Worm (Caenorhabditis elegans) whole organism, L3 larva: ENCODE data around the gene C04E7.5.

ENCODE experiments used
- R02D3.7 ChIP-seq: fragments of 150-350 bp; optimal IDR thresholded peaks from 2 replicates; lab custom pipeline; 2014; ENCODE audit warnings: missing biosample characterization, missing genetic modification characterization
- ZK546.5 ChIP-seq: sonication (generic microtip); optimal IDR thresholded peaks from 2 replicates; lab custom pipeline; 2017; ENCODE audit warnings: missing biosample characterization, missing genetic modification characterization
- ceh-28 ChIP-seq: fragments of 150-350 bp; optimal IDR thresholded peaks from 2 replicates; lab custom pipeline; 2014; ENCODE audit warnings: missing biosample characterization, missing genetic modification reagents, missing genetic modification characterization
- ceh-82 ChIP-seq: fragments of 150-350 bp; optimal IDR thresholded peaks from 2 replicates; lab custom pipeline; 2014; ENCODE audit warnings: missing biosample characterization, missing genetic modification characterization
- egl-5 ChIP-seq: fragments of 150-350 bp; optimal IDR thresholded peaks from 2 replicates; lab custom pipeline; 2017; ENCODE audit warnings: missing biosample characterization, missing genetic modification reagents, missing genetic modification characterization, inconsistent platforms
- elt-1 ChIP-seq: fragments of 150-350 bp; optimal IDR thresholded peaks from 2 replicates; lab custom pipeline; 2014; ENCODE audit warnings: missing biosample characterization, missing genetic modification characterization
- elt-2 ChIP-seq: sonication (generic microtip); optimal IDR thresholded peaks from 2 replicates; lab custom pipeline; 2016; ENCODE audit warnings: missing genetic modification reagents, mild to moderate bottlenecking, missing genetic modification characterization, missing compliant biosample characterization
- elt-3 ChIP-seq, 3 experiments: fragments of 150-350 bp in 1 of 3; sonication (generic microtip) in 2 of 3; optimal IDR thresholded peaks; 2 replicates in 2 of 3; 4 replicates in 1 of 3; lab custom pipeline; 2014 to 2017; ENCODE audit warnings: missing biosample characterization in 3 of 3, missing genetic modification characterization in 3 of 3
- eor-1 ChIP-seq, 2 experiments: fragments of 150-350 bp; optimal IDR thresholded peaks; 2 replicates each; lab custom pipeline; 2014 to 2018; ENCODE audit warnings: missing biosample characterization in 2 of 2, missing genetic modification characterization in 2 of 2
- fkh-2 ChIP-seq: fragments of 150-350 bp; optimal IDR thresholded peaks from 2 replicates; lab custom pipeline; 2014; ENCODE audit warnings: missing biosample characterization, missing genetic modification reagents, missing genetic modification characterization
- fos-1 ChIP-seq: fragments of 150-350 bp; optimal IDR thresholded peaks from 2 replicates; lab custom pipeline; 2014; ENCODE audit warnings: missing biosample characterization, missing genetic modification characterization
- hmg-11 ChIP-seq: sonication (generic microtip); optimal IDR thresholded peaks from 2 replicates; lab custom pipeline; 2016; ENCODE audit warnings: missing genetic modification characterization, missing compliant biosample characterization
- jun-1 ChIP-seq: fragments of 150-350 bp; optimal IDR thresholded peaks from 2 replicates; lab custom pipeline; 2014; ENCODE audit warnings: missing biosample characterization, missing genetic modification reagents, missing genetic modification characterization
- lin-15B ChIP-seq: fragments of 150-350 bp; optimal IDR thresholded peaks from 2 replicates; lab custom pipeline; 2014; ENCODE audit warnings: missing biosample characterization, missing genetic modification characterization
- lin-39 ChIP-seq: fragments of 150-350 bp; optimal IDR thresholded peaks from 2 replicates; lab custom pipeline; 2018; ENCODE audit warnings: missing biosample characterization, missing genetic modification reagents, missing genetic modification characterization
- lsy-12 ChIP-seq: sonication (generic microtip); optimal IDR thresholded peaks from 2 replicates; lab custom pipeline; 2016; ENCODE audit warnings: mild to moderate bottlenecking, missing genetic modification characterization, missing compliant biosample characterization
- mml-1 ChIP-seq: fragments of 150-350 bp; sonication (generic microtip); optimal IDR thresholded peaks from 3 replicates; lab custom pipeline; 2014; ENCODE audit warnings: missing biosample characterization, missing genetic modification characterization
- nfya-1 ChIP-seq: sonication (generic microtip); optimal IDR thresholded peaks from 2 replicates; lab custom pipeline; 2017; ENCODE audit warnings: missing genetic modification characterization, mild to moderate bottlenecking, missing compliant biosample characterization, antibody characterized with exemption, moderate library complexity; ENCODE audit not compliant: insufficient read depth
- nhr-11 ChIP-seq: fragments of 150-350 bp; optimal IDR thresholded peaks from 2 replicates; lab custom pipeline; 2014; ENCODE audit warnings: missing biosample characterization, missing genetic modification characterization
- nhr-23 ChIP-seq: fragments of 150-350 bp; optimal IDR thresholded peaks from 2 replicates; lab custom pipeline; 2014; ENCODE audit warnings: missing biosample characterization, missing genetic modification reagents, missing genetic modification characterization
- nhr-25 ChIP-seq: sonication (generic microtip); optimal IDR thresholded peaks from 2 replicates; lab custom pipeline; 2017; ENCODE audit warnings: missing biosample characterization, missing genetic modification characterization
- nhr-43 ChIP-seq: sonication (generic microtip); optimal IDR thresholded peaks from 2 replicates; lab custom pipeline; 2016; ENCODE audit warnings: mild to moderate bottlenecking, missing genetic modification characterization, missing compliant biosample characterization; ENCODE audit not compliant: poor library complexity, severe bottlenecking
- nhr-76 ChIP-seq: fragments of 150-350 bp; sonication (generic microtip); optimal IDR thresholded peaks from 5 replicates; lab custom pipeline; 2014; ENCODE audit warnings: missing biosample characterization, missing genetic modification characterization
- nhr-77 ChIP-seq: fragments of 150-350 bp; optimal IDR thresholded peaks from 2 replicates; lab custom pipeline; 2014; ENCODE audit warnings: missing biosample characterization, missing genetic modification characterization
- pha-4 ChIP-seq: fragments of 150-350 bp; optimal IDR thresholded peaks from 2 replicates; lab custom pipeline; 2014; ENCODE audit warnings: missing biosample characterization, missing genetic modification reagents, missing genetic modification characterization
- pqm-1 ChIP-seq: fragments of 150-350 bp; optimal IDR thresholded peaks from 2 replicates; lab custom pipeline; 2017; ENCODE audit warnings: missing biosample characterization, missing genetic modification characterization, inconsistent platforms
- sea-2 ChIP-seq: fragments of 150-350 bp; sonication (generic microtip); optimal IDR thresholded peaks from 4 replicates; lab custom pipeline; 2014; ENCODE audit warnings: missing biosample characterization, missing genetic modification reagents, missing genetic modification characterization
- skn-1 ChIP-seq: fragments of 150-350 bp; optimal IDR thresholded peaks from 2 replicates; lab custom pipeline; 2014; ENCODE audit warnings: missing biosample characterization, missing genetic modification characterization
- snpc-4 ChIP-seq: fragments of 150-350 bp; optimal IDR thresholded peaks from 2 replicates; lab custom pipeline; 2014; ENCODE audit warnings: missing biosample characterization, missing genetic modification characterization
- tbx-2 ChIP-seq: sonication (generic microtip); optimal IDR thresholded peaks from 2 replicates; lab custom pipeline; 2016; ENCODE audit warnings: mild to moderate bottlenecking, missing genetic modification characterization, missing compliant biosample characterization
- zag-1 ChIP-seq: fragments of 150-350 bp; optimal IDR thresholded peaks from 2 replicates; lab custom pipeline; 2014; ENCODE audit warnings: missing biosample characterization, missing genetic modification characterization
- ztf-11 ChIP-seq: fragments of 150-350 bp; optimal IDR thresholded peaks from 2 replicates; lab custom pipeline; 2014; ENCODE audit warnings: missing biosample characterization, missing genetic modification characterization
- ztf-4 ChIP-seq: fragments of 150-350 bp; optimal IDR thresholded peaks from 2 replicates; lab custom pipeline; 2014; ENCODE audit warnings: missing biosample characterization, missing genetic modification characterization

C04E7.5 gene

DNA sequence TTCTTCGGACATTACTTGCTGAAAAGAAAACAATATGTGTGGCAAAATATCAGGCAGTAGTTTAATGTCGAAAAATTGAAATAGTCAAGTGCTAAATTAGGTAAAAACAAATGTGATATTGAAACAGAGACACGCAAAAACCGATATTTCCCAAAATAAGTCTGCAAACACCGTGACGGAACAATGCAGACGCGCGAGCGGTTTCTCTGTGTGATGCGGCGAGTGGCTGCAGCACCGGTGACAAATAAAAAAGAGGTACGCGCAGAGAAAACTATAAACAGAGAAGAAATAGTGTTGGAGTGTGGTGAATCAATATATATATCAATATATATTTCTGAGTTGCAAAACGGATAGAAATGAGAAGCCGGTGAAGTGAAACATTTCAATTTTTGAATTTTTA lies 22.1 kb downstream of the C04E7.5 start, which contains the start of gene ife-2:
Gene ife-2 (minus strand): TSS at position 18 of the 400 bp plus-strand sequence.
- TF ChIP-seq pha-4 (tag; lab: Kevin White, UChicago) (peak; percentile 94), R02D3.7 (tag; lab: Kevin White, UChicago) (peak; percentile 44), nhr-77 (tag; lab: Kevin White, UChicago) (no peak), lsy-12 (tag; lab: Kevin White, UChicago) (no peak), nhr-43 (tag; lab: Kevin White, UChicago) (peak; percentile 67), ceh-28 (tag; lab: Kevin White, UChicago) (peak; percentile 82), nhr-25 (tag; lab: Kevin White, UChicago) (peak; percentile 65), tbx-2 (tag; lab: Kevin White, UChicago) (no peak), pqm-1 (peak; percentile 1), lin-39 (peak; percentile 62), egl-5 (tag; lab: Kevin White, UChicago) (no peak), fos-1 (tag; lab: Kevin White, UChicago) (no peak), elt-2 (tag; lab: Kevin White, UChicago) (peak; percentile 52), elt-3 (tag; optimal IDR thresholded peaks at IDR 0.05; lab: Kevin White, UChicago) (no peak), fkh-2 (no peak), mml-1 (tag; lab: Kevin White, UChicago) (no peak), jun-1 (tag; lab: Kevin White, UChicago) (peak; percentile 10), lin-15B (tag; lab: Kevin White, UChicago) (peak; percentile 47), hmg-11 (tag; lab: Kevin White, UChicago) (peak; percentile 81), nhr-23 (tag; lab: Kevin White, UChicago) (peak; percentile 60), snpc-4 (tag; lab: Kevin White, UChicago) (peak; percentile 58), skn-1 (tag; lab: Kevin White, UChicago) (peak; percentile 5), nhr-76 (tag; lab: Kevin White, UChicago) (no peak), nfya-1 (tag; lab: Kevin White, UChicago) (peak; percentile 97), nhr-11 (no peak), ztf-11 (tag; lab: Kevin White, UChicago) (no peak)

DNA sequence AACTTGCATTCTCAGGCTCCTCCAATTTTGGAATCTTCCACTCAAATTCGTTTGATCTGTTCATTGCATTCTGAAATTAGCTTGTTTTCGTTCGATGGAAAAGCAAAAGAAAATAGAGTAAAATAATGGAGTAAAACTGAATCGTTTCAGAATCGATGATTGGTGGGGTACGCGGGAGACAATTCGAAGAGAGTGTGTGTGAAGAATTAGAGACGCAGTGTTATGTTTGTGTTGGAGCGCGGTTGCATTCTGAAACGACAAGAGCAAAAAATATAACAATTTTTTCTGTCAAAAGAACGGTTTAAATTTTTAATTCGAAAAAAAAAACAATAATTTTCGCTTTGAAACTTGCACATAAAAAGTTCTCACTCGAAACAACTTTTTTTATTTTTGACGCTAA lies 28.1 kb downstream of the C04E7.5 start, which contains the start of gene ceh-93:
Gene ceh-93 (minus strand): TSS at position 70 of the 400 bp plus-strand sequence.
- TF ChIP-seq lin-15B (tag; lab: Kevin White, UChicago) (peak; percentile 37), hmg-11 (tag; lab: Kevin White, UChicago) (peak; percentile 43), nfya-1 (tag; lab: Kevin White, UChicago) (peak; percentile 97), nhr-11 (no peak), ztf-4 (tag; lab: Kevin White, UChicago) (no peak)

DNA sequence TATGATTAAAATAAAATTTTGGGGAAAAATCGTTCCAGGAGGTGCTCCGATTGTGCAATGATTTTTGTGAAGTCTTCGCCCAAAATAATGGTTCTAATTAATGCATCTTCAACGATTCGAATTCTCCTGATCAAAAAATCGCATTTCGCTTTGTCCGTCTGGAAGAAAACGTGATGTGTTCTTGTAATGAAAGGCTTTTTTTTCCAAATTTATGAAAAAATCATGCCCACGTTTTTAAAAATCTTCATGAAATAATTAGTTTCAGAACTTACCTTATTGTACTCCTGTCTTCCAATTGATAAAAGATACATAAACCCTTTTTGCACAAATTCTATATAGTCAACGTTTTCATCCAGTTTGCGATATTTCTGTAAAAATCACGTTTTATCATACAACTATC lies 29.0 kb downstream of the C04E7.5 start:
- no peak for TF ChIP-seq ZK546.5 (tag; lab: Kevin White, UChicago)

DNA sequence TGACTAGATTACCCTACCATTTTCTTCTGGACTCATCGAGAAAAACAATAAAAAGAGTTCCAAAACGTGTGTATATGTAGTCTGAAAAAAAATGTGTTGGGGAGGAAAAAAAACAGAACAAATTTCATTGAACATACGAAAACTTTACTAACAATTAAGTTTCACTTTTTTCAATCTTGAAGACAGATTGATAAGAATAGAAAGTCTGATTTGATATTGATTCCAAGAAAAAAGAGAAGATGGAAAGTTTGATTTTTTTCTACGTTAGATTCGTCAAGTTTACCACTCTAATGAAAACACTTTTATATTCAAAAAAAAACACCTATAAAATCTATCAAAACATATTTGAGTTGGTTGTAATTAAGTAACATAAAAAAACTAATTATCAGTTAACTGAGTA lies 29.9 kb downstream of the C04E7.5 start, which contains the start of gene R04A9.9:
Gene R04A9.9 (minus strand): TSS at position 101 of the 400 bp plus-strand sequence.
- TF ChIP-seq jun-1 (tag; lab: Kevin White, UChicago) = no peak
- TF ChIP-seq nhr-76 (tag; lab: Kevin White, UChicago) = no peak
- no peak for TF ChIP-seq ztf-11 (tag; lab: Kevin White, UChicago)
- TF ChIP-seq zag-1 (tag; lab: Kevin White, UChicago) = no peak
- no peak for TF ChIP-seq egl-5 (tag; lab: Kevin White, UChicago)
- no peak for TF ChIP-seq mml-1 (tag; lab: Kevin White, UChicago)
- no peak for TF ChIP-seq fos-1 (tag; lab: Kevin White, UChicago)
- TF ChIP-seq eor-1 (tag; optimal IDR thresholded peaks at IDR 0.05; lab: Kevin White, UChicago) = no peak
- TF ChIP-seq nhr-77 (tag; lab: Kevin White, UChicago) = no peak
- no peak for TF ChIP-seq skn-1 (tag; lab: Kevin White, UChicago)
- TF ChIP-seq nhr-43 (tag; lab: Kevin White, UChicago) = no peak
- TF ChIP-seq pha-4 (tag; lab: Kevin White, UChicago) = no peak
- TF ChIP-seq, all 47 proteins: peak for 0

DNA sequence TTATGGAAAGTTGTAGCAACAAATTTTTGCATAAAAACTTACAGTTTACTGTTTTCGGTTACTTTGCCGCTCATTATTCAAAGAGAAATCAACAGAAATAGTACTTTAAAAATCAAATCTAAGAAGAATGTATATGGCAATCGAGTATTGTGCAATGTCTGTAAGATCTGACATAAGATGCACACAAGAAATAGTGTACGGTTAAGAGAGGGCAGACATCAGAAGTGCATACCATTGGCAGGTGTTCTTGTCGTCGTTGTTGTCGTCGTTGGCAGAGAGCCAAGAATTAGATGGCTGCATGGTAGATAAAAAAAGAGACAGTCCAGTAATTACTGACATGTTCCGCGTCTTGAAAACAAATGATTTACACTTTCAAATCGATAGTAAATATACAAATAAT lies 34.1 kb downstream of the C04E7.5 start, which contains the start of gene R04A9.7:
Gene R04A9.7 (minus strand): TSS at position 184 of the 400 bp plus-strand sequence.
- no peak for TF ChIP-seq elt-1
- TF ChIP-seq sea-2 (GFP tag; lab: Kevin White, UChicago) = no peak
- TF ChIP-seq elt-2 (tag; lab: Kevin White, UChicago) = no peak
- TF ChIP-seq fos-1 (tag; lab: Kevin White, UChicago) = no peak
- TF ChIP-seq ceh-82 = no peak
- TF ChIP-seq ztf-11 (tag; lab: Kevin White, UChicago) = no peak
- no peak for TF ChIP-seq lin-39
- TF ChIP-seq, all 47 proteins: peak for 0
